Worm (Caenorhabditis elegans): ENCODE measurements around the gene Y59H11AR.4.

DNA sequence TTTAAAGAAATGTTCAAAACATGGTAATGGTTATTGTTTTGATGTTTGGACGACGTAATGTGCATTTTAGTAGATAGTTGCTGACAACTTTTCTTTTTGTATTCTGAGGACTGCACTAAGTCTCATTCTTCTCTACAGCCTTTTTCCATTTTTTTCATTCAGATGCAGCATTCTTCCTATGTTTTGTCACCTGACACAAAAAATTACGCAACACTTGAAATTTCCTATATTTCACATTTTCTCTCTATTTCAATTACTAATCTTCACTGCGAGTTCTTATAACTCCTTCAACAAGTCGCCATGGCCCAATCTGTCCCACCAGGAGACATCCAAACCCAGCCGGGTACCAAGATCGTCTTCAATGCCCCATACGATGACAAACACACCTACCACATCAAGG lies 29.4 kb downstream of the Y59H11AR.4 start, which contains the start of gene Y59H11AM.1:
- TF ChIP-seq efl-1 (GFP tag; optimal IDR thresholded peaks at IDR 0.05) (no peak), nfya-2 (GFP tag; IDR thresholded peaks at IDR 0.05) (no peak), ama-1 (optimal IDR thresholded peaks at IDR 0.05) (no peak), ama-1 (GFP tag; optimal IDR thresholded peaks at IDR 0.05) (no peak), ceh-100 (GFP tag; IDR thresholded peaks at IDR 0.05) (no peak)

Data from whole organism, young adult.